Fruit fly (Drosophila melanogaster): ENCODE results near the gene CG15170.

The CG15170 gene

DNA sequence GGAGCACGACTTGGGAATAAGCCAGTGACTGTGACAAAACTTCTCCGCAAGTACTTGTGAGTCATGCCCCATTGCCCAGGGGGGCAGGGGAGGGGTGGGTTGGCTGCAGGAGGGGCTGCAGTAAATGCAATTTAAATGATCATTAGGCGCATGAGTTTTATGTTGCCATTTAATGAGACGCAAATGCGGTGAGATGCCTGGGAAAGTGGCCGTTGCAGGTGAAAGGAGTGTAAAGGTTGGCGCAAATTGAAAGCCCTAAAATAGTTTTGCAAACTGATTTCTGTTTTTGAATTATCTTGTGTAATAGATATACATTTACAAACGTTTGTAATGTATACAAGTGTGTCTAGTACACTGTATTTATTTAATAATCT, 3.9 kb downstream of the CG15170 start:
- TF ChIP-seq CG6276 (GFP tag; optimal IDR thresholded peaks at IDR 0.05) (no peak), CG34406 (GFP tag; optimal IDR thresholded peaks at IDR 0.05) (no peak), CG10631 (GFP tag; optimal IDR thresholded peaks at IDR 0.05) (no peak), CG8632 (GFP tag; optimal IDR thresholded peaks at IDR 0.05) (no peak), fkh (GFP tag; optimal IDR thresholded peaks at IDR 0.05) (no peak)

DNA sequence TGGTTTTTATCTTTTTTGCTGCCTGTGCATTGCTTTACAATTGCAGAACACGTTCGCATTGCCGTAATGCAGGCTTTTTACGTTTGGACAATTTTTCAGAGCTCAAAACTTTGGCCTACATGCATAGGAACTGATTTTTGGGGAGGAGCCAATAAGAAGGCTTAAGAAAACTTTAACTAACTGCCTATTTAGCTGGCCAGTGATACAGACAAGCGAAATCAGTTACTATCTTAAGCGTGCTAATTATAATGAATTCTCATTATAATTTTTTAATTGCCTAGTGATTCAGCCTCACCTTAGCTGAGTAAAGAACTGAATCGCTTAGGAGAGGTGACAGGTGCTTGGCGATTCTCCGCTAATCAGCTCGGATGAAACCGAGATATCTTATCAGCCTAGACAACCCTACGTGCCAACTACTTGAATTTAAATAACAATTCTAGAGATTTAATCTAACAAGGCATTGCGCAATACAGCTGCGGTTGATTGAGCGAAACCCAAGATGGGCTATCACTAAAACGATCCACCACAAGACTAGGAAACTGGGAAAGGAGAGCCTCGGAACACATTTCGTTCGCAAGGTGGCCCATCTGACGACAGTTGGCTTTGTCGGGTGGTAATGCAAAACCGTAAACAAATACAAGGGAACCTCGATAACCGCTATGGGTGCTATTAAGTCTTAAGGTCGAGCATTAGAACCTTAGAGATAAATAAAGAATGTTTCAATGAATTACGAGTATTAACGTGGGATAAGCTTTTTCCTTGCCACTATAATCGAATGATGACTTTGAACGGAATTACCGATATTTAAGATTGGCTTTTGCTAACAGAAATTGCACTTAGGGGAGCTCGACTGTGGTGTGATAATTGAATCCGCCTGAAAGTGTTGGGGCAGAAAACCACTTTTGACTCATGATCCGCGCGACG, 4.6 kb downstream of the CG15170 start:
- peak; percentile 42 for TF ChIP-seq esn (GFP tag; optimal IDR thresholded peaks at IDR 0.05)
- TF ChIP-seq Sox14 (GFP tag; optimal IDR thresholded peaks at IDR 0.05) = peak; percentile 17
- no peak for TF ChIP-seq eg (GFP tag; IDR thresholded peaks at IDR 0.05)
- TF ChIP-seq CG3032 (tag; optimal IDR thresholded peaks at IDR 0.05) = no peak
- TF ChIP-seq CG8632 (GFP tag; optimal IDR thresholded peaks at IDR 0.05) = no peak
- TF ChIP-seq CG11902 (GFP tag; optimal IDR thresholded peaks at IDR 0.05) = no peak
- TF ChIP-seq Ets96B (tag; optimal IDR thresholded peaks at IDR 0.05) = no peak
- no peak for TF ChIP-seq pdm3 (GFP tag; optimal IDR thresholded peaks at IDR 0.05)
- no peak for TF ChIP-seq CG16779 (tag; optimal IDR thresholded peaks at IDR 0.05)
- 0 out of 2 replicates have a peak, but pooled peaks have one; percentile 36 for TF ChIP-seq CG15336 (GFP tag; IDR thresholded peaks at IDR 0.05)
- no peak for TF ChIP-seq ss (GFP tag; optimal IDR thresholded peaks at IDR 0.05)
- TF ChIP-seq CG10631 (GFP tag; optimal IDR thresholded peaks at IDR 0.05) = no peak
- peak; percentile 3 for TF ChIP-seq acj6 (GFP tag; optimal IDR thresholded peaks at IDR 0.05)
- no peak for TF ChIP-seq Hr38 (GFP tag; optimal IDR thresholded peaks at IDR 0.05)
- TF ChIP-seq CG6792 (GFP tag; optimal IDR thresholded peaks at IDR 0.05) = peak; percentile 1
- no peak for TF ChIP-seq Eip75B (GFP tag; optimal IDR thresholded peaks at IDR 0.05)
- peak; percentile 67 for TF ChIP-seq Eip78C (GFP tag)
- no peak for TF ChIP-seq dsx (GFP tag; optimal IDR thresholded peaks at IDR 0.05; ENCODE audit: poor library complexity, severe bottlenecking)
- no peak for TF ChIP-seq lz (GFP tag; optimal IDR thresholded peaks at IDR 0.05)
- TF ChIP-seq CG32006 (GFP tag; optimal IDR thresholded peaks at IDR 0.05) = peak; percentile 42
- peak; percentile 11 for TF ChIP-seq cyc (GFP tag; optimal IDR thresholded peaks at IDR 0.05)
- TF ChIP-seq Hr4 (GFP tag; optimal IDR thresholded peaks at IDR 0.05) = peak; percentile 35
- TF ChIP-seq dac (GFP tag; optimal IDR thresholded peaks at IDR 0.05) = no peak
- TF ChIP-seq CG31627 (GFP tag; optimal IDR thresholded peaks at IDR 0.05) = peak; percentile 49
- peak; percentile 26; the same call in 1 of the 3 replicates for TF ChIP-seq CG8119 (GFP tag; IDR thresholded peaks at IDR 0.05)
- peak; percentile 21 for TF ChIP-seq achi (GFP tag; optimal IDR thresholded peaks at IDR 0.05)
- no peak for TF ChIP-seq net (GFP tag; optimal IDR thresholded peaks at IDR 0.05)
- no peak for TF ChIP-seq CG4318 (GFP tag; optimal IDR thresholded peaks at IDR 0.05)
- peak; percentile 22 for TF ChIP-seq vri (GFP tag; optimal IDR thresholded peaks at IDR 0.05)
- TF ChIP-seq CG1621 (tag; optimal IDR thresholded peaks at IDR 0.05) = no peak
- no peak for TF ChIP-seq CG6276 (GFP tag; optimal IDR thresholded peaks at IDR 0.05)
- peak; percentile 5 for TF ChIP-seq topi (GFP tag; optimal IDR thresholded peaks at IDR 0.05)
- no peak for TF ChIP-seq CG7368 (GFP tag; optimal IDR thresholded peaks at IDR 0.05)
- no peak for TF ChIP-seq CG6854 (GFP tag; optimal IDR thresholded peaks at IDR 0.05)
- TF ChIP-seq OdsH (GFP tag; optimal IDR thresholded peaks at IDR 0.05) = peak; percentile 1
- no peak for TF ChIP-seq Smox (GFP tag; optimal IDR thresholded peaks at IDR 0.05)
- TF ChIP-seq CG10669 (GFP tag; optimal IDR thresholded peaks at IDR 0.05) = no peak
- TF ChIP-seq Hr39 (GFP tag; optimal IDR thresholded peaks at IDR 0.05) = peak; percentile 35
- TF ChIP-seq CG6163 (GFP tag; IDR thresholded peaks at IDR 0.05) = no peak
- no peak for TF ChIP-seq fd59A (GFP tag; optimal IDR thresholded peaks at IDR 0.05)

All from whole organism, prepupa.